Fruit fly (Drosophila melanogaster): ENCODE data around the gene CG9855.

CG9855 gene

dm6 chr3R:4401977-4402589, 4.4 kb upstream of the CG9855 start, which contains the start of gene CG9853:
Gene CG9853 (minus strand): TSS chr3R:4402027.
- no peak for TF ChIP-seq CG8478 (optimal IDR thresholded peaks at IDR 0.05)
- no peak for TF ChIP-seq CTCF (optimal IDR thresholded peaks at IDR 0.05)

- TF ChIP-seq CTCF (optimal IDR thresholded peaks at IDR 0.05) (no peak), CG8478 (optimal IDR thresholded peaks at IDR 0.05) (no peak)
Measured at dm6 chr3R:4400497-4400833, 2.8 kb upstream of the CG9855 start, which contains the start of gene CG14647. Gene CG14647 (plus strand): TSS chr3R:4400510.

dm6 chr3R:4399810-4400496, 2.3 kb upstream of the CG9855 start:
- no peak for TF ChIP-seq CTCF (optimal IDR thresholded peaks at IDR 0.05)

- TF ChIP-seq CG8478 (optimal IDR thresholded peaks at IDR 0.05): no peak
- no peak for TF ChIP-seq CTCF (optimal IDR thresholded peaks at IDR 0.05)
Measured at dm6 chr3R:4394654-4395581, 2.8 kb downstream of the CG9855 start.

dm6 chr3R:4394117-4394516, 3.6 kb downstream of the CG9855 start, which contains the start of gene CG34112:
Gene CG34112 (minus strand): TSS chr3R:4394259.
- TF ChIP-seq CG8478 (optimal IDR thresholded peaks at IDR 0.05) (no peak), CTCF (optimal IDR thresholded peaks at IDR 0.05) (no peak)

- TF ChIP-seq CG8478 (optimal IDR thresholded peaks at IDR 0.05) (no peak), CTCF (optimal IDR thresholded peaks at IDR 0.05) (no peak)
Measured at dm6 chr3R:4390133-4390532, 7.5 kb downstream of the CG9855 start, which contains the start of gene CG14646. Gene CG14646 (plus strand): TSS chr3R:4390366.

dm6 chr3R:4387490-4387889, 10.2 kb downstream of the CG9855 start, which contains the start of gene tub:
Gene tub (plus strand): TSS chr3R:4387742.
- TF ChIP-seq CG8478 (optimal IDR thresholded peaks at IDR 0.05): no peak
- TF ChIP-seq CTCF (optimal IDR thresholded peaks at IDR 0.05): peak; percentile 62 to 65

dm6 chr3R:4382165-4382564, 15.5 kb downstream of the CG9855 start:
- TF ChIP-seq CG8478 (optimal IDR thresholded peaks at IDR 0.05): no peak
- no peak for TF ChIP-seq CTCF (optimal IDR thresholded peaks at IDR 0.05)

dm6 chr3R:4381079-4381919, 16.4 kb downstream of the CG9855 start, which contains the start of gene Cont:
Gene Cont (plus strand): TSS chr3R:4381306.
- TF ChIP-seq CTCF (optimal IDR thresholded peaks at IDR 0.05) (no peak), CG8478 (optimal IDR thresholded peaks at IDR 0.05) (no peak)

dm6 chr3R:4378363-4379354, 19.0 kb downstream of the CG9855 start, which contains the start of gene Sfxn1-3:
Gene Sfxn1-3 (plus strand): TSS chr3R:4378600.
- TF ChIP-seq CTCF (optimal IDR thresholded peaks at IDR 0.05) (no peak), CG8478 (optimal IDR thresholded peaks at IDR 0.05) (no peak)

dm6 chr3R:4362010-4362409, 35.7 kb downstream of the CG9855 start:
- TF ChIP-seq CTCF (optimal IDR thresholded peaks at IDR 0.05): no peak
- no peak for TF ChIP-seq CG8478 (optimal IDR thresholded peaks at IDR 0.05)

- TF ChIP-seq CG8478 (optimal IDR thresholded peaks at IDR 0.05) (no peak), CTCF (optimal IDR thresholded peaks at IDR 0.05) (no peak)
Measured at dm6 chr3R:4360668-4361110, 37.0 kb downstream of the CG9855 start.

- TF ChIP-seq CTCF (optimal IDR thresholded peaks at IDR 0.05) (peak in 1 of 2 experiments; percentile 24), CG8478 (optimal IDR thresholded peaks at IDR 0.05) (no peak)
Measured at dm6 chr3R:4359625-4360024, 38.0 kb downstream of the CG9855 start, which contains the start of gene CG1090. Gene CG1090 (plus strand): TSS chr3R:4359883.

Measured in S2 (cell line).